Worm (Caenorhabditis elegans) whole organism, L2 larva: Measurements from ENCODE around the gene srh-255.

ENCODE experiments used
- elt-1 ChIP-seq: fragments of 150-350 bp; optimal IDR thresholded peaks from 2 replicates; lab custom pipeline; 2014; ENCODE audit warnings: missing biosample characterization, missing genetic modification characterization
- ztf-11 ChIP-seq: sonication (generic microtip); optimal IDR thresholded peaks from 2 replicates; lab custom pipeline; 2017; ENCODE audit warnings: missing biosample characterization, missing genetic modification characterization

- TF ChIP-seq elt-1: no peak
- no peak for TF ChIP-seq ztf-11 (tag; lab: Kevin White, UChicago)
Measured at ce11 chrV:17059987-17060386, 4.8 kb upstream of the srh-255 start, which contains the start of gene sri-66.
